Worm (Caenorhabditis elegans) whole organism, mixed stage, embryonic: Measurements from ENCODE around the gene srh-241.

ENCODE experiments used
- M03D4.4 ChIP-seq: sonication (generic microtip); optimal IDR thresholded peaks from 2 replicates; lab custom pipeline; 2017; ENCODE audit warnings: mild to moderate bottlenecking, missing genetic modification characterization, missing compliant biosample characterization
- bed-3 ChIP-seq: fragments of 200-800 bp; sonication (Bioruptor generic); optimal IDR thresholded peaks from 3 replicates; lab custom pipeline; 2018; ENCODE audit warnings: mild to moderate bottlenecking, missing genetic modification characterization, moderate library complexity, missing compliant biosample characterization
- blmp-1 ChIP-seq: fragments of 150-350 bp; optimal IDR thresholded peaks from 2 replicates; lab custom pipeline; 2014; ENCODE audit warnings: missing biosample characterization, missing genetic modification characterization
- ceh-39 ChIP-seq: fragments of 150-350 bp; optimal IDR thresholded peaks from 2 replicates; lab custom pipeline; 2014; ENCODE audit warnings: missing biosample characterization, missing genetic modification characterization
- ceh-43 ChIP-seq: fragments of 200-800 bp; sonication (Bioruptor generic); optimal IDR thresholded peaks from 2 replicates; lab custom pipeline; 2018; ENCODE audit warnings: mild to moderate bottlenecking, missing genetic modification characterization, moderate library complexity, missing compliant biosample characterization
- ceh-83 ChIP-seq: fragments of 200-800 bp; sonication (Bioruptor generic); optimal IDR thresholded peaks from 2 replicates; lab custom pipeline; 2018; ENCODE audit warnings: mild to moderate bottlenecking, missing genetic modification characterization, missing compliant biosample characterization
- ces-1 ChIP-seq: fragments of 150-350 bp; optimal IDR thresholded peaks from 2 replicates; lab custom pipeline; 2014; ENCODE audit warnings: missing biosample characterization, missing genetic modification reagents, missing genetic modification characterization
- cnd-1 ChIP-seq: fragments of 200-800 bp; sonication (Bioruptor generic); optimal IDR thresholded peaks from 2 replicates; lab custom pipeline; 2018; ENCODE audit warnings: mild to moderate bottlenecking, missing genetic modification characterization, missing compliant biosample characterization
- drap-1 ChIP-seq: fragments of 200-800 bp; sonication (Bioruptor generic); optimal IDR thresholded peaks from 3 replicates; lab custom pipeline; 2018; ENCODE audit warnings: mild to moderate bottlenecking, missing genetic modification characterization, missing compliant biosample characterization
- elt-1 ChIP-seq: sonication (generic microtip); optimal IDR thresholded peaks from 2 replicates; lab custom pipeline; 2017; ENCODE audit warnings: missing genetic modification characterization, mild to moderate bottlenecking, missing compliant biosample characterization, antibody characterized with exemption, moderate library complexity, borderline replicate concordance; ENCODE audit not compliant: insufficient read depth
- elt-3 ChIP-seq: fragments of 150-350 bp; optimal IDR thresholded peaks from 2 replicates; lab custom pipeline; 2014; ENCODE audit warnings: missing biosample characterization, missing genetic modification characterization
- flh-1 ChIP-seq: fragments of 200-800 bp; sonication (Bioruptor generic); optimal IDR thresholded peaks from 2 replicates; lab custom pipeline; 2018; ENCODE audit warnings: mild to moderate bottlenecking, missing genetic modification characterization, moderate library complexity, missing compliant biosample characterization
- ham-2 ChIP-seq: fragments of 200-800 bp; sonication (Bioruptor generic); optimal IDR thresholded peaks from 2 replicates; lab custom pipeline; 2018; ENCODE audit warnings: mild to moderate bottlenecking, missing genetic modification characterization, missing compliant biosample characterization
- hlh-1 ChIP-seq: fragments of 150-350 bp; optimal IDR thresholded peaks from 2 replicates; lab custom pipeline; 2014; ENCODE audit warnings: missing biosample characterization, missing genetic modification reagents, missing genetic modification characterization
- lin-13 ChIP-seq: fragments of 150-350 bp; optimal IDR thresholded peaks from 2 replicates; lab custom pipeline; 2014; ENCODE audit warnings: missing biosample characterization, missing genetic modification characterization
- lin-32 ChIP-seq: fragments of 200-800 bp; sonication (Bioruptor generic); optimal IDR thresholded peaks from 2 replicates; lab custom pipeline; 2018; ENCODE audit warnings: mild to moderate bottlenecking, missing genetic modification characterization, missing compliant biosample characterization
- lsy-2 ChIP-seq: fragments of 150-350 bp; optimal IDR thresholded peaks from 2 replicates; lab custom pipeline; 2014; ENCODE audit warnings: missing biosample characterization, missing genetic modification characterization
- mab-5 ChIP-seq: fragments of 150-350 bp; optimal IDR thresholded peaks from 2 replicates; lab custom pipeline; 2014; ENCODE audit warnings: missing biosample characterization, missing genetic modification characterization
- mep-1 ChIP-seq: fragments of 150-350 bp; optimal IDR thresholded peaks from 2 replicates; lab custom pipeline; 2017; ENCODE audit warnings: missing biosample characterization, missing genetic modification reagents, missing genetic modification characterization, inconsistent platforms
- mls-2 ChIP-seq: sonication (generic microtip); optimal IDR thresholded peaks from 2 replicates; lab custom pipeline; 2016; ENCODE audit warnings: mild to moderate bottlenecking, missing genetic modification characterization, moderate library complexity, missing compliant biosample characterization
- nhr-12 ChIP-seq: fragments of 150-350 bp; optimal IDR thresholded peaks from 2 replicates; lab custom pipeline; 2014; ENCODE audit warnings: missing biosample characterization, missing genetic modification characterization
- nhr-2 ChIP-seq: fragments of 150-350 bp; optimal IDR thresholded peaks from 2 replicates; lab custom pipeline; 2014; ENCODE audit warnings: missing biosample characterization, missing genetic modification characterization
- nhr-28 ChIP-seq: fragments of 150-350 bp; optimal IDR thresholded peaks from 2 replicates; lab custom pipeline; 2014; ENCODE audit warnings: missing biosample characterization, missing genetic modification characterization
- nhr-76 ChIP-seq: sonication (generic microtip); optimal IDR thresholded peaks from 2 replicates; lab custom pipeline; 2017; ENCODE audit warnings: missing biosample characterization, missing genetic modification characterization
- pha-4 ChIP-seq: fragments of 150-350 bp; optimal IDR thresholded peaks from 2 replicates; lab custom pipeline; 2018; ENCODE audit warnings: missing biosample characterization, missing genetic modification reagents, missing genetic modification characterization
- sem-2 ChIP-seq: fragments of 200-800 bp; sonication (Bioruptor generic); optimal IDR thresholded peaks from 2 replicates; lab custom pipeline; 2018; ENCODE audit warnings: mild to moderate bottlenecking, missing genetic modification characterization, missing compliant biosample characterization
- snpc-4 ChIP-seq: fragments of 150-350 bp; optimal IDR thresholded peaks from 2 replicates; lab custom pipeline; 2014; ENCODE audit warnings: missing biosample characterization, missing genetic modification characterization
- sptf-1 ChIP-seq: sonication (generic microtip); optimal IDR thresholded peaks from 2 replicates; lab custom pipeline; 2017; ENCODE audit warnings: mild to moderate bottlenecking, missing genetic modification characterization, moderate library complexity, missing compliant biosample characterization
- tbx-8 ChIP-seq: fragments of 200-800 bp; sonication (Bioruptor generic); optimal IDR thresholded peaks from 2 replicates; lab custom pipeline; 2018; ENCODE audit warnings: mild to moderate bottlenecking, missing genetic modification characterization, moderate library complexity, missing compliant biosample characterization
- unc-120 ChIP-seq: sonication (generic microtip); optimal IDR thresholded peaks from 2 replicates; lab custom pipeline; 2017; ENCODE audit warnings: missing genetic modification characterization, missing compliant biosample characterization; ENCODE audit not compliant: poor library complexity, severe bottlenecking
- unc-39 ChIP-seq: fragments of 150-350 bp; optimal IDR thresholded peaks from 2 replicates; lab custom pipeline; 2014; ENCODE audit warnings: missing biosample characterization, missing genetic modification characterization
- unc-62 ChIP-seq: fragments of 150-350 bp; optimal IDR thresholded peaks from 2 replicates; lab custom pipeline; 2014; ENCODE audit warnings: missing biosample characterization, missing genetic modification reagents, missing genetic modification characterization
- zip-8 ChIP-seq: fragments of 150-350 bp; optimal IDR thresholded peaks from 2 replicates; lab custom pipeline; 2014; ENCODE audit warnings: missing biosample characterization, missing genetic modification characterization
- ztf-11 ChIP-seq: fragments of 150-350 bp; optimal IDR thresholded peaks from 2 replicates; lab custom pipeline; 2014; ENCODE audit warnings: missing biosample characterization, missing genetic modification characterization

Gene srh-241

ce11 chrV:2872947-2873346 is 3.5 kb upstream of the srh-241 start:
- TF ChIP-seq nhr-28 (tag; lab: Kevin White, UChicago) (no peak), mab-5 (no peak), mls-2 (no peak), ztf-11 (no peak), pha-4 (tag; lab: Kevin White, UChicago) (no peak), flh-1 (no peak), tbx-8 (GFP tag; lab: Kevin White, UChicago) (no peak), elt-1 (tag; lab: Kevin White, UChicago) (no peak), blmp-1 (tag; lab: Kevin White, UChicago) (no peak), nhr-2 (tag; lab: Kevin White, UChicago) (no peak), unc-39 (tag; lab: Kevin White, UChicago) (no peak)

ce11 chrV:2871754-2872504 is 2.5 kb upstream of the srh-241 start:
- TF ChIP-seq pha-4 (tag; lab: Kevin White, UChicago), result no peak
- no peak for TF ChIP-seq cnd-1 (tag; lab: Kevin White, UChicago)
- no peak for TF ChIP-seq lin-32 (GFP tag; lab: Kevin White, UChicago)
- TF ChIP-seq mab-5, result no peak
- TF ChIP-seq lin-13 (tag; lab: Kevin White, UChicago), result no peak
- TF ChIP-seq sem-2 (GFP tag; lab: Kevin White, UChicago), result no peak
- TF ChIP-seq bed-3 (GFP tag; lab: Kevin White, UChicago), result no peak
- TF ChIP-seq nhr-12, result no peak
- no peak for TF ChIP-seq ceh-43
- TF ChIP-seq elt-3, result no peak
- TF ChIP-seq hlh-1 (tag; lab: Kevin White, UChicago), result no peak
- TF ChIP-seq lsy-2, result no peak
- TF ChIP-seq sptf-1 (tag; lab: Kevin White, UChicago), result no peak
- no peak for TF ChIP-seq blmp-1 (tag; lab: Kevin White, UChicago)
- TF ChIP-seq zip-8 (tag; lab: Kevin White, UChicago), result no peak
- TF ChIP-seq unc-39 (tag; lab: Kevin White, UChicago), result no peak
- TF ChIP-seq ceh-83, result no peak

- TF ChIP-seq nhr-76 (no peak), lin-32 (GFP tag; lab: Kevin White, UChicago) (no peak), elt-1 (tag; lab: Kevin White, UChicago) (no peak), snpc-4 (tag; lab: Kevin White, UChicago) (no peak), bed-3 (GFP tag; lab: Kevin White, UChicago) (no peak), ces-1 (GFP tag; lab: Kevin White, UChicago) (no peak), lin-13 (tag; lab: Kevin White, UChicago) (no peak), sptf-1 (tag; lab: Kevin White, UChicago) (no peak), pha-4 (tag; lab: Kevin White, UChicago) (no peak), hlh-1 (tag; lab: Kevin White, UChicago) (no peak), ham-2 (GFP tag; lab: Kevin White, UChicago) (no peak), tbx-8 (GFP tag; lab: Kevin White, UChicago) (no peak), ceh-39 (tag; lab: Kevin White, UChicago) (no peak), drap-1 (GFP tag; lab: Kevin White, UChicago) (no peak), nhr-2 (tag; lab: Kevin White, UChicago) (no peak)
Measured at ce11 chrV:2870127-2870526, 724 bp upstream of the srh-241 start, which contains the start of gene srh-243. Gene srh-243 (plus strand): TSS chrV:2870427.

DNA sequence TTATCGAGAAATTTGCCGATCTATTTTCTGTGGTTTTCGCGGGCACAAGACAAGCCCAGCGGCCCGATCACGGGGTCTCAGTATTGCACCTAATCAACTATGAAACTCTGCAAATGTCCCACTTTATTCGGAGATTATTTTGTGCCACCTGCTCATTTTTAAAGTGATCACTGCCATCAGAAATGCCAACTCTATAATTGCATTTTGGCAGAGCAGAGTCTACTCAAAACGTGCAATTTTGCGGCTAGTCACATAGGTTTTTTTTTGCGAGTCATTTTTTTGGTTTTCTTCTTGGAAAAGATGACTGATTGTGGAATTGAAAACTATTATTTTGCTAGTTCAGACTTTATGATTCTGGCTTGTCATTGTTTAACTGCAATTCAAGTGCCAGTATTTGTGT is 4.5 kb downstream of the srh-241 start, which contains the start of gene srh-240:
srh-240 (plus strand) TSS at position 301 of the 400 bp plus-strand sequence.
- TF ChIP-seq mep-1 (tag; lab: Kevin White, UChicago) (no peak), nhr-12 (no peak), lin-13 (tag; lab: Kevin White, UChicago) (no peak), pha-4 (tag; lab: Kevin White, UChicago) (no peak), unc-62 (GFP tag; lab: Kevin White, UChicago) (no peak), unc-120 (no peak), ceh-83 (no peak), cnd-1 (tag; lab: Kevin White, UChicago) (no peak), nhr-76 (no peak), lsy-2 (no peak), M03D4.4 (tag; lab: Kevin White, UChicago) (no peak)
- TF ChIP-seq, all 35 proteins: peak for 0
